Worm (Caenorhabditis elegans) whole organism, young adult: Measurements from ENCODE around the gene srt-52.
A peak's percentile ranks its signal among the peaks of the same experiment; 100 is the strongest.

ENCODE experiments used
- F10E7.11 ChIP-seq: sonication (generic microtip); optimal IDR thresholded peaks from 2 replicates; lab custom pipeline; 2017; ENCODE audit warnings: mild to moderate bottlenecking, missing genetic modification characterization, moderate library complexity, missing compliant biosample characterization
- F22D6.2 ChIP-seq: sonication (generic microtip); optimal IDR thresholded peaks from 2 replicates; lab custom pipeline; 2016; ENCODE audit warnings: mild to moderate bottlenecking, missing genetic modification characterization, missing compliant biosample characterization
- F23B12.7 ChIP-seq: sonication (generic microtip); optimal IDR thresholded peaks from 2 replicates; lab custom pipeline; 2017; ENCODE audit warnings: missing genetic modification characterization, mild to moderate bottlenecking, missing compliant biosample characterization, antibody characterized with exemption, moderate library complexity; ENCODE audit not compliant: insufficient read depth
- F33H1.4 ChIP-seq: fragments of 200-800 bp; sonication (Bioruptor generic); IDR thresholded peaks from 2 replicates; pipeline ENCODE4 v1.3.6; 2022; ENCODE audit warnings: missing genetic modification reagents, missing genetic modification characterization, missing compliant biosample characterization
- F49E8.2 ChIP-seq: sonication (generic microtip); optimal IDR thresholded peaks from 3 replicates; lab custom pipeline; 2017; ENCODE audit warnings: missing genetic modification characterization, mild to moderate bottlenecking, missing compliant biosample characterization, antibody characterized with exemption, moderate library complexity; ENCODE audit not compliant: insufficient read depth
- F52B5.7 ChIP-seq: sonication (generic microtip); optimal IDR thresholded peaks from 2 replicates; lab custom pipeline; 2016; ENCODE audit warnings: mild to moderate bottlenecking, missing genetic modification characterization, missing compliant biosample characterization
- K11D2.4 ChIP-seq: fragments of 200-800 bp; sonication (Bioruptor generic); IDR thresholded peaks from 2 replicates; pipeline ENCODE4 v1.3.6; 2022; ENCODE audit warnings: missing genetic modification reagents, missing genetic modification characterization, missing compliant biosample characterization
- T07F8.4 ChIP-seq: sonication (generic microtip); optimal IDR thresholded peaks from 2 replicates; lab custom pipeline; 2016; ENCODE audit warnings: mild to moderate bottlenecking, missing genetic modification characterization, moderate library complexity, missing compliant biosample characterization
- Y53F4B.3 ChIP-seq: fragments of 200-800 bp; sonication (Bioruptor generic); IDR thresholded peaks from 2 replicates; pipeline ENCODE4 v1.3.6; 2022; ENCODE audit warnings: missing genetic modification reagents, missing genetic modification characterization, missing compliant biosample characterization
- ama-1 ChIP-seq, 3 experiments: fragments of 150-350 bp in 1 of 3; sonication (generic microtip) in 2 of 3; optimal IDR thresholded peaks; 2 replicates each; lab custom pipeline; 2014 to 2018; ENCODE audit warnings: missing biosample characterization in 2 of 3, missing genetic modification characterization in 2 of 3, missing genetic modification reagents in 2 of 3
- aptf-2 ChIP-seq: fragments of 200-800 bp; sonication (Bioruptor generic); conservative IDR thresholded peaks from 2 replicates; pipeline ENCODE4 v1.3.6; 2022; ENCODE audit warnings: missing genetic modification reagents, missing genetic modification characterization, missing compliant biosample characterization
- attf-3 ChIP-seq: fragments of 200-800 bp; sonication (Bioruptor generic); conservative IDR thresholded peaks from 2 replicates; pipeline ENCODE4 v1.3.6; 2022; ENCODE audit warnings: missing genetic modification reagents, missing genetic modification characterization, missing compliant biosample characterization
- attf-6 ChIP-seq: fragments of 200-800 bp; sonication (Bioruptor generic); IDR thresholded peaks from 2 replicates; pipeline ENCODE4 v1.3.6; 2022; ENCODE audit warnings: missing genetic modification reagents, missing genetic modification characterization, missing compliant biosample characterization
- bed-2 ChIP-seq: fragments of 200-800 bp; sonication (Bioruptor generic); IDR thresholded peaks from 2 replicates; pipeline ENCODE4 v1.3.6; 2022; ENCODE audit warnings: missing genetic modification reagents, missing genetic modification characterization, missing compliant biosample characterization
- cebp-1 ChIP-seq, 2 experiments: fragments of 200-800 bp in 1 of 2; sonication (Bioruptor generic) in 1 of 2; sonication (generic microtip) in 1 of 2; IDR thresholded peaks in 1 of 2; optimal IDR thresholded peaks in 1 of 2; 2 replicates each; pipeline versions ENCODE4 v1.3.6 to Lab custom; 2017 to 2022; ENCODE audit warnings: missing compliant biosample characterization in 2 of 2, missing genetic modification characterization in 2 of 2, mild to moderate bottlenecking in 1 of 2, missing genetic modification reagents in 1 of 2, moderate library complexity in 1 of 2
- ceh-58 ChIP-seq: fragments of 200-800 bp; sonication (Bioruptor generic); IDR thresholded peaks from 2 replicates; pipeline ENCODE4 v1.3.6; 2022; ENCODE audit warnings: missing genetic modification characterization, missing compliant biosample characterization
- ceh-79 ChIP-seq: sonication (generic microtip); optimal IDR thresholded peaks from 2 replicates; lab custom pipeline; 2017; ENCODE audit warnings: mild to moderate bottlenecking, missing genetic modification characterization, missing compliant biosample characterization
- chd-7 ChIP-seq: sonication (generic microtip); optimal IDR thresholded peaks from 2 replicates; lab custom pipeline; 2016; ENCODE audit warnings: mild to moderate bottlenecking, missing genetic modification characterization, moderate library complexity, missing compliant biosample characterization
- dpl-1 ChIP-seq: fragments of 150-350 bp; optimal IDR thresholded peaks from 2 replicates; lab custom pipeline; 2014; ENCODE audit warnings: missing biosample characterization, missing genetic modification reagents, missing genetic modification characterization
- egrh-3 ChIP-seq: fragments of 200-800 bp; sonication (Bioruptor generic); IDR thresholded peaks from 2 replicates; pipeline ENCODE4 v1.3.6; 2022; ENCODE audit warnings: missing genetic modification reagents, missing genetic modification characterization, missing compliant biosample characterization
- ekl-4 ChIP-seq: fragments of 200-800 bp; sonication (Bioruptor generic); IDR thresholded peaks from 2 replicates; pipeline ENCODE4 v1.3.6; 2022; ENCODE audit warnings: missing genetic modification reagents, missing genetic modification characterization, missing compliant biosample characterization
- gei-17 ChIP-seq: fragments of 200-800 bp; sonication (Bioruptor generic); optimal IDR thresholded peaks from 2 replicates; lab custom pipeline; 2018; ENCODE audit warnings: mild to moderate bottlenecking, missing genetic modification characterization, missing compliant biosample characterization
- him-1 ChIP-seq: sonication (generic microtip); optimal IDR thresholded peaks from 2 replicates; lab custom pipeline; 2016; ENCODE audit warnings: missing genotype, missing genetic modification reagents, missing genetic modification characterization, missing compliant biosample characterization
- hlh-12 ChIP-seq: sonication (generic microtip); optimal IDR thresholded peaks from 2 replicates; lab custom pipeline; 2016; ENCODE audit warnings: missing genetic modification characterization, missing compliant biosample characterization
- hmg-1.2 ChIP-seq: fragments of 200-800 bp; sonication (Bioruptor generic); IDR thresholded peaks from 2 replicates; pipeline ENCODE4 v1.3.6; 2022; ENCODE audit warnings: missing genetic modification reagents, missing genetic modification characterization, missing compliant biosample characterization
- hrde-1 ChIP-seq: sonication (generic microtip); optimal IDR thresholded peaks from 2 replicates; lab custom pipeline; 2016; ENCODE audit warnings: missing genetic modification characterization, mild to moderate bottlenecking, missing compliant biosample characterization, moderate library complexity, missing genotype, missing genetic modification reagents, borderline replicate concordance
- lag-1 ChIP-seq: fragments of 200-800 bp; sonication (Bioruptor generic); IDR thresholded peaks from 2 replicates; pipeline ENCODE4 v1.3.6; 2022; ENCODE audit warnings: missing genetic modification reagents, missing genetic modification characterization, missing compliant biosample characterization
- let-607 ChIP-seq, 2 experiments: fragments of 200-800 bp in 1 of 2; sonication (Bioruptor generic) in 1 of 2; sonication (generic microtip) in 1 of 2; optimal IDR thresholded peaks; 2 replicates each; lab custom pipeline; 2016 to 2018; ENCODE audit warnings: mild to moderate bottlenecking in 2 of 2, missing compliant biosample characterization in 2 of 2, missing genetic modification characterization in 2 of 2, moderate library complexity in 2 of 2, missing genotype in 1 of 2
- lsl-1 ChIP-seq: fragments of 200-800 bp; sonication (Bioruptor generic); optimal IDR thresholded peaks from 2 replicates; lab custom pipeline; 2018; ENCODE audit warnings: mild to moderate bottlenecking, missing genetic modification characterization, moderate library complexity, missing compliant biosample characterization
- madf-6 ChIP-seq: fragments of 200-800 bp; sonication (Bioruptor generic); IDR thresholded peaks from 2 replicates; pipeline ENCODE4 v1.3.6; 2022; ENCODE audit warnings: missing genetic modification reagents, missing genetic modification characterization, missing compliant biosample characterization
- mxl-1 ChIP-seq: sonication (generic microtip); optimal IDR thresholded peaks from 2 replicates; lab custom pipeline; 2016; ENCODE audit warnings: missing genetic modification characterization, missing compliant biosample characterization
- nhr-179 ChIP-seq: sonication (generic microtip); optimal IDR thresholded peaks from 2 replicates; lab custom pipeline; 2016; ENCODE audit warnings: mild to moderate bottlenecking, missing genetic modification characterization, missing compliant biosample characterization
- pha-4 ChIP-seq: fragments of 150-350 bp; sonication (generic microtip); optimal IDR thresholded peaks from 2 replicates; lab custom pipeline; 2014; ENCODE audit warnings: missing biosample characterization, missing genetic modification reagents, missing genetic modification characterization
- rcor-1 ChIP-seq: fragments of 200-800 bp; sonication (Bioruptor generic); IDR thresholded peaks from 2 replicates; pipeline ENCODE4 v1.3.6; 2022; ENCODE audit warnings: missing genetic modification reagents, missing genetic modification characterization, missing compliant biosample characterization
- rec-8 ChIP-seq, 2 experiments: sonication (generic microtip); optimal IDR thresholded peaks; 2 replicates each; lab custom pipeline; 2016; ENCODE audit warnings: mild to moderate bottlenecking in 2 of 2, missing genetic modification characterization in 2 of 2, missing genetic modification reagents in 2 of 2, missing genotype in 2 of 2, missing biosample characterization in 1 of 2, missing compliant biosample characterization in 1 of 2, moderate library complexity in 1 of 2
- repo-1 ChIP-seq: sonication (generic microtip); optimal IDR thresholded peaks from 2 replicates; lab custom pipeline; 2017; ENCODE audit warnings: mild to moderate bottlenecking, missing genetic modification characterization, missing compliant biosample characterization
- rpc-1 ChIP-seq, 2 experiments: fragments of 150-350 bp in 1 of 2; sonication (generic microtip) in 1 of 2; optimal IDR thresholded peaks; 2 replicates each; lab custom pipeline; 2014 to 2018; ENCODE audit warnings: missing biosample characterization in 1 of 2, missing genetic modification characterization in 1 of 2, missing genetic modification reagents in 1 of 2, missing genotype in 1 of 2
- sea-2 ChIP-seq: fragments of 200-800 bp; sonication (Bioruptor generic); IDR thresholded peaks from 2 replicates; pipeline ENCODE4 v1.3.6; 2022; ENCODE audit warnings: missing genetic modification characterization, missing compliant biosample characterization
- snpc-3.4 ChIP-seq: sonication (generic microtip); optimal IDR thresholded peaks from 2 replicates; lab custom pipeline; 2017; ENCODE audit warnings: missing genetic modification characterization, mild to moderate bottlenecking, missing compliant biosample characterization, antibody characterized with exemption, moderate library complexity, missing genotype, missing genetic modification reagents
- somi-1 ChIP-seq: fragments of 200-800 bp; sonication (Bioruptor generic); optimal IDR thresholded peaks from 2 replicates; lab custom pipeline; 2018; ENCODE audit warnings: mild to moderate bottlenecking, missing genetic modification characterization, missing compliant biosample characterization
- tbx-9 ChIP-seq: sonication (generic microtip); optimal IDR thresholded peaks from 2 replicates; lab custom pipeline; 2016; ENCODE audit warnings: borderline replicate concordance, missing genetic modification characterization, inconsistent platforms, missing compliant biosample characterization
- zim-3 ChIP-seq: sonication (generic microtip); optimal IDR thresholded peaks from 2 replicates; lab custom pipeline; 2017; ENCODE audit warnings: mild to moderate bottlenecking, missing genetic modification characterization, moderate library complexity, missing compliant biosample characterization
- ztf-18 ChIP-seq: sonication (generic microtip); optimal IDR thresholded peaks from 2 replicates; lab custom pipeline; 2016; ENCODE audit warnings: missing genotype, mild to moderate bottlenecking, missing genetic modification characterization, missing compliant biosample characterization
- ztf-26 ChIP-seq: sonication (generic microtip); optimal IDR thresholded peaks from 2 replicates; lab custom pipeline; 2017; ENCODE audit warnings: missing genetic modification characterization, missing compliant biosample characterization
- ztf-28 ChIP-seq: fragments of 200-800 bp; sonication (Bioruptor generic); IDR thresholded peaks from 2 replicates; pipeline ENCODE4 v1.3.6; 2022; ENCODE audit warnings: missing genetic modification reagents, missing genetic modification characterization, missing compliant biosample characterization
- ztf-3 ChIP-seq: fragments of 200-800 bp; sonication (Bioruptor generic); optimal IDR thresholded peaks from 2 replicates; lab custom pipeline; 2018; ENCODE audit warnings: mild to moderate bottlenecking, missing genetic modification characterization, missing compliant biosample characterization

Gene srt-52

DNA sequence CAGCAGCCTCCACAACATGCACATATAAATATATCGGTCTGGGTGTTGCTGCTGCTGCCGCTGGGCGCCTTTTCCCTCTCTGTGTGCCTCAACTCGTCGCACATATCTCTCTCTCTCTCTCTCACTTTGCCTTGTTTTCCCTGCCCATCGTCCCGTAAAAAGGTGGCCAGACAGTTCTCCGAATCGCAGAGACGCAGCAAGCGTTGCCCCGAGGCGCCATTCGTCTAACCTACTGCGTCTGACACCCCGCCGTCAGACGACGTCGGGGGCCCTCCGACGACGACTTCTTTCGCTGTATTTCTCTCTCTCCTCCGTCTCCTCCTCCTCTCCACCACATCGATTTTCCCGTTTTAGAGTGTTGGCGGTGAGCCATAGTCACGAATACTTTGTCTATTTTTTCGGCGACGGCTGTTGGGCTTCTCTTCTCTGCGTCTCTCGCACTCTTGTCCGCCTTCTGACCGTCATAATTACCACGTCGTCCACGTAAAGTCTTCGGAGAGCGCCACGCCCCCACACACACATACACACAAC is 47.1 kb downstream of the srt-52 start, which contains the start of gene B0348.10 (continued):
- TF ChIP-seq gei-17 (GFP tag; lab: Kevin White, UChicago) (peak; percentile 49), ztf-3 (GFP tag; lab: Kevin White, UChicago) (peak; percentile 14), repo-1 (tag; lab: Kevin White, UChicago) (no peak), let-607 (tag; optimal IDR thresholded peaks at IDR 0.05; lab: Kevin White, UChicago) (peak; percentile 26 to 49), hmg-1.2 (GFP tag; lab: Robert Waterston, UW) (peak; percentile 80), tbx-9 (tag; lab: Kevin White, UChicago) (no peak), F10E7.11 (peak; percentile 39), rpc-1 (optimal IDR thresholded peaks at IDR 0.05; lab: Kevin White, UChicago) (no peak), rpc-1 (tag; optimal IDR thresholded peaks at IDR 0.05; lab: Kevin White, UChicago) (no peak), K11D2.4 (peak; percentile 39; the same call in 1 of the 2 replicates), attf-3 (0 out of 2 replicates have a peak, but pooled peaks have one; percentile 25), F22D6.2 (no peak), bed-2 (GFP tag; lab: Robert Waterston, UW) (no peak), snpc-3.4 (tag; lab: Kevin White, UChicago) (peak; percentile 3), hrde-1 (no peak), F33H1.4 (no peak), hlh-12 (tag; lab: Kevin White, UChicago) (no peak), ama-1 (optimal IDR thresholded peaks at IDR 0.05; lab: Kevin White, UChicago) (no peak), ama-1 (GFP tag; optimal IDR thresholded peaks at IDR 0.05; lab: Kevin White, UChicago) (no peak), aptf-2 (GFP tag; lab: Robert Waterston, UW) (no peak), ztf-18 (peak; percentile 33), sea-2 (GFP tag; lab: Robert Waterston, UW) (no peak), pha-4 (tag; lab: Kevin White, UChicago) (no peak), him-1 (tag; lab: Kevin White, UChicago) (no peak), ztf-26 (tag; lab: Kevin White, UChicago) (peak; percentile 63), attf-6 (GFP tag; lab: Robert Waterston, UW) (no peak), cebp-1 (GFP tag; IDR thresholded peaks at IDR 0.05; lab: Robert Waterston, UW) (no peak; the same call in 1 of the 2 replicates), cebp-1 (tag; optimal IDR thresholded peaks at IDR 0.05; lab: Kevin White, UChicago) (peak; percentile 79), egrh-3 (GFP tag; lab: Robert Waterston, UW) (peak; percentile 82), rcor-1 (GFP tag; lab: Robert Waterston, UW) (peak; percentile 37; the same call in 1 of the 2 replicates), ceh-79 (no peak), rec-8 (tag; optimal IDR thresholded peaks at IDR 0.05; lab: Kevin White, UChicago) (peak; percentile 24 to 36), chd-7 (tag; lab: Kevin White, UChicago) (peak; percentile 45), lag-1 (no peak), ztf-28 (no peak), F52B5.7 (tag; lab: Kevin White, UChicago) (peak; percentile 61), Y53F4B.3 (GFP tag; lab: Robert Waterston, UW) (no peak), mxl-1 (no peak), lsl-1 (GFP tag; lab: Kevin White, UChicago) (no peak), zim-3 (tag; lab: Kevin White, UChicago) (no peak), somi-1 (peak; percentile 18), ceh-58 (GFP tag; lab: Robert Waterston, UW) (no peak), dpl-1 (GFP tag; lab: Kevin White, UChicago) (peak; percentile 33), F23B12.7 (tag; lab: Kevin White, UChicago) (no peak), T07F8.4 (peak; percentile 6), F49E8.2 (no peak), nhr-179 (tag; lab: Kevin White, UChicago) (no peak), ekl-4 (peak; percentile 69), madf-6 (no peak)
